Fruit fly (Drosophila melanogaster) whole organism, embryonic: ENCODE measurements around the gene iav.

Source experiments
- ATbp ChIP-seq: fragments of 200-800 bp; sonication (Bioruptor generic); optimal IDR thresholded peaks from 2 replicates; lab custom pipeline; 2017; ENCODE audit warnings: missing biosample characterization, mild to moderate bottlenecking, missing genetic modification characterization, missing genetic modification reagents
- Atf6 ChIP-seq: fragments of 200-800 bp; sonication (Bioruptor generic); IDR thresholded peaks from 2 replicates; pipeline ENCODE4 v1.3.6; 2022; ENCODE audit warnings: missing biosample characterization, missing genetic modification characterization
- CG10274 ChIP-seq: fragments of 200-800 bp; sonication (Bioruptor generic); optimal IDR thresholded peaks from 3 replicates; lab custom pipeline; 2017; ENCODE audit warnings: missing biosample characterization, mild to moderate bottlenecking, missing genetic modification characterization
- CG11085 ChIP-seq: fragments of 200-800 bp; sonication (Bioruptor generic); IDR thresholded peaks from 2 replicates; pipeline ENCODE4 v1.3.6; 2022; ENCODE audit warnings: missing biosample characterization, missing genetic modification characterization
- CG11093 ChIP-seq: fragments of 200-800 bp; sonication (Bioruptor generic); IDR thresholded peaks from 3 replicates; pipeline ENCODE4 v1.3.6; 2022; ENCODE audit warnings: missing biosample characterization, missing genetic modification characterization
- CG11504 ChIP-seq: fragments of 200-800 bp; sonication (Bioruptor generic); optimal IDR thresholded peaks from 3 replicates; lab custom pipeline; 2019; ENCODE audit warnings: missing biosample characterization, mild to moderate bottlenecking, missing genetic modification characterization, moderate library complexity
- CG12299 ChIP-seq: fragments of 200-800 bp; sonication (Bioruptor generic); optimal IDR thresholded peaks from 2 replicates; lab custom pipeline; 2018; ENCODE audit warnings: missing biosample characterization, mild to moderate bottlenecking, missing genetic modification characterization
- CG12744 ChIP-seq: fragments of 200-800 bp; sonication (Bioruptor generic); optimal IDR thresholded peaks from 2 replicates; lab custom pipeline; 2016; ENCODE audit warnings: missing biosample characterization, missing genetic modification characterization
- CG14014 ChIP-seq: fragments of 200-800 bp; sonication (Bioruptor generic); IDR thresholded peaks from 2 replicates; pipeline ENCODE4 v1.3.6; 2022; ENCODE audit warnings: missing biosample characterization, missing genetic modification characterization
- CG15601 ChIP-seq: fragments of 200-800 bp; sonication (Bioruptor generic); optimal IDR thresholded peaks from 3 replicates; lab custom pipeline; 2019; ENCODE audit warnings: missing biosample characterization, mild to moderate bottlenecking, missing genetic modification characterization, moderate library complexity
- CG17186 ChIP-seq: fragments of 200-800 bp; sonication (Bioruptor generic); optimal IDR thresholded peaks from 3 replicates; lab custom pipeline; 2017; ENCODE audit warnings: missing biosample characterization, missing genetic modification reagents, missing genetic modification characterization
- CG17612 ChIP-seq: fragments of 200-800 bp; sonication (Bioruptor generic); IDR thresholded peaks from 2 replicates; pipeline ENCODE4 v1.3.6; 2022; ENCODE audit warnings: missing biosample characterization, missing genetic modification characterization
- CG2678 ChIP-seq: fragments of 200-800 bp; sonication (Bioruptor generic); optimal IDR thresholded peaks from 3 replicates; lab custom pipeline; 2019; ENCODE audit warnings: missing biosample characterization, mild to moderate bottlenecking, missing genetic modification characterization, moderate library complexity
- CG30403 ChIP-seq: fragments of 200-800 bp; sonication (Bioruptor generic); optimal IDR thresholded peaks from 3 replicates; lab custom pipeline; 2016; ENCODE audit warnings: missing biosample characterization, missing genetic modification characterization
- CG30431 ChIP-seq: fragments of 200-800 bp; sonication (Bioruptor generic); optimal IDR thresholded peaks from 2 replicates; lab custom pipeline; 2017; ENCODE audit warnings: missing biosample characterization, missing genetic modification characterization
- CG32772 ChIP-seq: fragments of 200-800 bp; sonication (Bioruptor generic); IDR thresholded peaks from 2 replicates; pipeline ENCODE4 v1.3.6; 2022; ENCODE audit warnings: missing biosample characterization, missing genetic modification characterization
- CG34376 ChIP-seq: fragments of 200-800 bp; sonication (Bioruptor generic); optimal IDR thresholded peaks from 2 replicates; lab custom pipeline; 2018; ENCODE audit warnings: missing biosample characterization, mild to moderate bottlenecking, missing genetic modification characterization
- CG42726 ChIP-seq: fragments of 200-800 bp; sonication (Bioruptor generic); IDR thresholded peaks from 2 replicates; pipeline ENCODE4 v1.3.6; 2022; ENCODE audit warnings: missing biosample characterization, missing genetic modification characterization; ENCODE audit not compliant: partially characterized antibody
- CG4282 ChIP-seq: fragments of 200-800 bp; sonication (Bioruptor generic); optimal IDR thresholded peaks from 2 replicates; lab custom pipeline; 2016; ENCODE audit warnings: missing biosample characterization, missing genetic modification characterization
- CG43689 ChIP-seq: fragments of 200-800 bp; sonication (Bioruptor generic); IDR thresholded peaks from 2 replicates; pipeline ENCODE4 v1.3.6; 2022; ENCODE audit warnings: missing biosample characterization, missing genetic modification characterization
- CG4424 ChIP-seq: fragments of 200-800 bp; sonication (Bioruptor generic); optimal IDR thresholded peaks from 3 replicates; lab custom pipeline; 2016; ENCODE audit warnings: missing biosample characterization, missing genetic modification characterization
- CG4820 ChIP-seq: fragments of 200-800 bp; sonication (Bioruptor generic); optimal IDR thresholded peaks from 3 replicates; lab custom pipeline; 2016; ENCODE audit warnings: missing biosample characterization, missing genetic modification characterization
- CG5953 ChIP-seq: fragments of 200-800 bp; sonication (Bioruptor generic); IDR thresholded peaks from 2 replicates; pipeline ENCODE4 v1.3.6; 2022; ENCODE audit warnings: missing biosample characterization, missing genetic modification characterization
- CG6272 ChIP-seq: fragments of 200-800 bp; sonication (Bioruptor generic); IDR thresholded peaks from 2 replicates; pipeline ENCODE4 v1.3.6; 2022; ENCODE audit warnings: missing biosample characterization, missing genetic modification characterization
- CG6654 ChIP-seq: fragments of 200-800 bp; sonication (Bioruptor generic); optimal IDR thresholded peaks from 2 replicates; lab custom pipeline; 2017; ENCODE audit warnings: missing biosample characterization, mild to moderate bottlenecking, missing genetic modification characterization
- CG6765 ChIP-seq: fragments of 200-800 bp; sonication (Bioruptor generic); optimal IDR thresholded peaks from 3 replicates; lab custom pipeline; 2017; ENCODE audit warnings: missing biosample characterization, mild to moderate bottlenecking, missing genetic modification characterization
- CG9609 ChIP-seq: fragments of 200-800 bp; sonication (Bioruptor generic); optimal IDR thresholded peaks from 3 replicates; lab custom pipeline; 2016; ENCODE audit warnings: missing biosample characterization, missing genetic modification characterization
- Dek ChIP-seq: fragments of 200-800 bp; sonication (Bioruptor generic); optimal IDR thresholded peaks from 3 replicates; lab custom pipeline; 2019; ENCODE audit warnings: missing biosample characterization, mild to moderate bottlenecking, missing genetic modification characterization, moderate library complexity
- E2f2 ChIP-seq: fragments of 200-800 bp; sonication (Bioruptor generic); IDR thresholded peaks from 2 replicates; pipeline ENCODE4 v1.3.6; 2022; ENCODE audit warnings: missing biosample characterization, missing genetic modification characterization
- Ets65A ChIP-seq: fragments of 200-800 bp; sonication (Bioruptor generic); peaks from one replicate; lab custom pipeline; 2016; ENCODE audit warnings: missing biosample characterization, missing genetic modification characterization
- Hey ChIP-seq: fragments of 200-800 bp; sonication (Bioruptor generic); optimal IDR thresholded peaks from 3 replicates; lab custom pipeline; 2018; ENCODE audit warnings: missing biosample characterization, mild to moderate bottlenecking, missing genetic modification characterization
- Hr51 ChIP-seq, 2 experiments: fragments of 200-800 bp; sonication (Bioruptor generic); optimal IDR thresholded peaks; 2 replicates in 1 of 2; 3 replicates in 1 of 2; lab custom pipeline; 2016 to 2018; ENCODE audit warnings: missing biosample characterization in 2 of 2, missing genetic modification characterization in 2 of 2, mild to moderate bottlenecking in 1 of 2, moderate library complexity in 1 of 2
- NC2β ChIP-seq: fragments of 200-800 bp; sonication (Bioruptor generic); optimal IDR thresholded peaks from 2 replicates; lab custom pipeline; 2016; ENCODE audit warnings: missing biosample characterization, missing genetic modification characterization
- NK7.1 ChIP-seq: fragments of 200-800 bp; sonication (Bioruptor generic); optimal IDR thresholded peaks from 3 replicates; lab custom pipeline; 2016; ENCODE audit warnings: missing biosample characterization, missing genetic modification characterization
- Neu2 ChIP-seq: fragments of 200-800 bp; sonication (Bioruptor generic); optimal IDR thresholded peaks from 3 replicates; lab custom pipeline; 2016; ENCODE audit warnings: missing biosample characterization, missing genetic modification characterization, borderline replicate concordance
- Optix ChIP-seq: fragments of 200-800 bp; sonication (Bioruptor generic); IDR thresholded peaks from 3 replicates; pipeline ENCODE4 v1.3.6; 2022; ENCODE audit warnings: missing biosample characterization, missing genetic modification characterization
- Rfx ChIP-seq: fragments of 200-800 bp; sonication (Bioruptor generic); IDR thresholded peaks from 2 replicates; pipeline ENCODE4 v1.3.6; 2022; ENCODE audit warnings: missing biosample characterization, missing genetic modification characterization
- ara ChIP-seq: fragments of 200-800 bp; sonication (Bioruptor generic); IDR thresholded peaks from 2 replicates; pipeline ENCODE4 v1.3.6; 2022; ENCODE audit warnings: missing biosample characterization, missing genetic modification characterization
- cad ChIP-seq: fragments of >200 bp; optimal IDR thresholded peaks from 2 replicates; lab custom pipeline; 2017; ENCODE audit warnings: missing biosample characterization, missing genetic modification characterization
- dati ChIP-seq: fragments of 200-800 bp; sonication (Bioruptor generic); IDR thresholded peaks from 2 replicates; pipeline ENCODE4 v1.3.6; 2022; ENCODE audit warnings: missing biosample characterization, missing genetic modification characterization
- dmrt11E ChIP-seq: fragments of 200-800 bp; sonication (Bioruptor generic); optimal IDR thresholded peaks from 3 replicates; lab custom pipeline; 2018; ENCODE audit warnings: missing biosample characterization, mild to moderate bottlenecking, missing genetic modification characterization, moderate library complexity
- ham ChIP-seq: fragments of 200-800 bp; sonication (Bioruptor generic); IDR thresholded peaks from 2 replicates; pipeline ENCODE4 v1.3.6; 2022; ENCODE audit warnings: missing biosample characterization, missing genetic modification characterization
- kah ChIP-seq: fragments of 200-800 bp; sonication (Bioruptor generic); optimal IDR thresholded peaks from 2 replicates; lab custom pipeline; 2018; ENCODE audit warnings: missing biosample characterization, mild to moderate bottlenecking, missing genetic modification characterization
- mam ChIP-seq: fragments of 200-800 bp; sonication (Bioruptor generic); optimal IDR thresholded peaks from 3 replicates; lab custom pipeline; 2016; ENCODE audit warnings: missing biosample characterization, missing genetic modification characterization
- onecut ChIP-seq: fragments of 200-800 bp; sonication (Bioruptor generic); IDR thresholded peaks from 2 replicates; pipeline ENCODE4 v1.3.6; 2022; ENCODE audit warnings: missing biosample characterization, missing genetic modification characterization
- pho ChIP-seq: fragments of 200-800 bp; sonication (Bioruptor generic); optimal IDR thresholded peaks from 2 replicates; lab custom pipeline; 2016; ENCODE audit warnings: missing biosample characterization, missing genetic modification characterization
- sob ChIP-seq: fragments of 200-800 bp; sonication (Bioruptor generic); IDR thresholded peaks from 2 replicates; pipeline ENCODE4 v1.3.6; 2022; ENCODE audit warnings: missing biosample characterization, missing genetic modification characterization
- tio ChIP-seq: fragments of 200-800 bp; sonication (Bioruptor generic); optimal IDR thresholded peaks from 2 replicates; lab custom pipeline; 2017; ENCODE audit warnings: missing biosample characterization, missing genetic modification characterization, inconsistent platforms
- tna ChIP-seq: fragments of 200-800 bp; sonication (Bioruptor generic); IDR thresholded peaks from 2 replicates; pipeline ENCODE4 v1.3.6; 2022; ENCODE audit warnings: missing biosample characterization, missing genetic modification characterization; ENCODE audit not compliant: partially characterized antibody
- toy ChIP-seq: fragments of 200-800 bp; sonication (Bioruptor generic); IDR thresholded peaks from 2 replicates; pipeline ENCODE4 v1.3.6; 2022; ENCODE audit warnings: missing biosample characterization, missing genetic modification characterization
- wdn ChIP-seq: fragments of 200-800 bp; sonication (Bioruptor generic); IDR thresholded peaks from 2 replicates; pipeline ENCODE4 v1.3.6; 2022; ENCODE audit warnings: missing biosample characterization, missing genetic modification characterization
- yki ChIP-seq: fragments of >200 bp; optimal IDR thresholded peaks from 3 replicates; lab custom pipeline; 2018

The iav gene

DNA sequence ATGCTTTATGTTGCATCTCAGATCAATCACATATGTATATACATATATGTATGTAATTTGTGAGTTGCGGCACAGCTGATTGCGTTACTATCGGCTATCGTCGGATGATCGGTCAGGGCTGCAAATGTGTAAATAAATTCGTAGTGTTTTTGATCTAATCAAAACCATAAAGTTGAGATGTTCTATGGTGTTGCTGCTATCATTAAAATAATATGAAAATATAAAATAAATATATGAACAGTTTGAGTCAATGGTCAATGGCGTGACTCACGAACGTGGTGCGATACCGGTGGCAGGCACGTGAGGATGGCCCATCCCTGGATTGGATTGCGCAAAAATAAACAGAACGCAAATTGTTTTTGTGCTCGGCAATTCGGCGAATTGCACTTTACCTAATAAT lies 42.9 kb upstream of the iav start, which contains the start of gene Coq7 (continued):
- TF ChIP-seq CG42726 (GFP tag; lab: Robert Waterston, UW) (peak; percentile 95), Atf6 (GFP tag; lab: Robert Waterston, UW) (peak; percentile 87), CG6765 (GFP tag; lab: Kevin White, UChicago) (peak; percentile 63), pho (peak; percentile 58), CG34376 (GFP tag; lab: Kevin White, UChicago) (peak; percentile 71), cad (GFP tag; lab: Kevin White, UChicago) (no peak), toy (GFP tag; lab: Robert Waterston, UW) (peak; percentile 50; the same call in 1 of the 2 replicates), yki (no peak), E2f2 (GFP tag; lab: Robert Waterston, UW) (peak; percentile 76), Dek (tag; lab: Kevin White, UChicago) (no peak), CG30403 (GFP tag; lab: Kevin White, UChicago) (peak; percentile 93), CG12299 (tag; lab: Kevin White, UChicago) (peak; percentile 59), CG6654 (GFP tag; lab: Kevin White, UChicago) (peak; percentile 33), wdn (GFP tag; lab: Robert Waterston, UW) (peak; percentile 76), ATbp (peak; percentile 52), Hey (no peak), NC2β (GFP tag; lab: Kevin White, UChicago) (peak; percentile 58), tna (GFP tag; lab: Robert Waterston, UW) (peak; percentile 93), CG10274 (peak; percentile 45), CG11093 (GFP tag; lab: Robert Waterston, UW) (peak; percentile 87), CG11504 (no peak), CG2678 (tag; lab: Kevin White, UChicago) (no peak), CG17186 (GFP tag; lab: Kevin White, UChicago) (peak; percentile 91), ara (GFP tag; lab: Robert Waterston, UW) (peak; percentile 92), Ets65A (GFP tag; lab: Kevin White, UChicago) (peak; percentile 95), Rfx (GFP tag; lab: Robert Waterston, UW) (peak; percentile 95), CG12744 (GFP tag; lab: Kevin White, UChicago) (no peak), CG32772 (peak; percentile 90), Hr51 (GFP tag; optimal IDR thresholded peaks at IDR 0.05; lab: Kevin White, UChicago) (peak in 1 of 2 experiments; percentile 62), CG15601 (tag; lab: Kevin White, UChicago) (no peak), sob (peak; percentile 91), CG43689 (GFP tag; lab: Robert Waterston, UW) (peak; percentile 69), CG4282 (GFP tag; lab: Kevin White, UChicago) (no peak), tio (GFP tag; lab: Kevin White, UChicago) (no peak), mam (GFP tag; lab: Kevin White, UChicago) (peak; percentile 67), onecut (GFP tag; lab: Robert Waterston, UW) (peak; percentile 63), CG5953 (GFP tag; lab: Robert Waterston, UW) (peak; percentile 81), CG6272 (peak; percentile 94), CG4820 (GFP tag; lab: Kevin White, UChicago) (peak; percentile 87), ham (GFP tag; lab: Robert Waterston, UW) (peak; percentile 64), CG30431 (peak; percentile 81), CG11085 (peak; percentile 82), Optix (peak; percentile 90), NK7.1 (GFP tag; lab: Kevin White, UChicago) (peak; percentile 3), dati (peak; percentile 63; the same call in 1 of the 2 replicates), dmrt11E (tag; lab: Kevin White, UChicago) (peak; percentile 89), CG17612 (peak; percentile 40; the same call in 1 of the 2 replicates), CG14014 (GFP tag; lab: Robert Waterston, UW) (peak; percentile 90), Neu2 (GFP tag; lab: Kevin White, UChicago) (no peak), kah (GFP tag; lab: Kevin White, UChicago) (peak; percentile 57), CG9609 (GFP tag; lab: Kevin White, UChicago) (peak; percentile 40), CG4424 (peak; percentile 90)
